Fruit fly (Drosophila melanogaster) whole organism, embryonic: ENCODE data around the gene CG7295.

ENCODE experiments used
- Atf3 ChIP-seq: fragments of 200-800 bp; sonication (Bioruptor generic); optimal IDR thresholded peaks from 3 replicates; lab custom pipeline; 2016; ENCODE audit warnings: missing biosample characterization, missing genetic modification characterization
- Bgb ChIP-seq: fragments of 200-800 bp; sonication (Bioruptor generic); IDR thresholded peaks from 2 replicates; pipeline ENCODE4 v1.3.6; 2022; ENCODE audit warnings: missing biosample characterization, missing genetic modification characterization; ENCODE audit not compliant: partially characterized antibody
- CG10431 ChIP-seq: fragments of 200-800 bp; sonication (Bioruptor generic); optimal IDR thresholded peaks from 3 replicates; lab custom pipeline; 2018; ENCODE audit warnings: missing biosample characterization, mild to moderate bottlenecking, missing genetic modification characterization
- CG10565 ChIP-seq: fragments of 200-800 bp; sonication (Bioruptor generic); optimal IDR thresholded peaks from 3 replicates; lab custom pipeline; 2016; ENCODE audit warnings: missing biosample characterization, mild to moderate bottlenecking, missing genetic modification characterization
- CG11085 ChIP-seq: fragments of 200-800 bp; sonication (Bioruptor generic); IDR thresholded peaks from 2 replicates; pipeline ENCODE4 v1.3.6; 2022; ENCODE audit warnings: missing biosample characterization, missing genetic modification characterization
- CG12104 ChIP-seq: fragments of 200-800 bp; sonication (Bioruptor generic); optimal IDR thresholded peaks from 3 replicates; lab custom pipeline; 2016; ENCODE audit warnings: missing biosample characterization, missing genetic modification characterization
- CG13775 ChIP-seq: fragments of 200-800 bp; sonication (Bioruptor generic); optimal IDR thresholded peaks from 3 replicates; lab custom pipeline; 2017; ENCODE audit warnings: missing biosample characterization, mild to moderate bottlenecking, missing genetic modification characterization
- CG15011 ChIP-seq: fragments of 200-800 bp; sonication (Bioruptor generic); optimal IDR thresholded peaks from 3 replicates; lab custom pipeline; 2018; ENCODE audit warnings: missing biosample characterization, mild to moderate bottlenecking, missing genetic modification characterization
- CG1602 ChIP-seq: fragments of 200-800 bp; sonication (Bioruptor generic); optimal IDR thresholded peaks from 3 replicates; lab custom pipeline; 2016; ENCODE audit warnings: missing biosample characterization, missing genetic modification characterization
- CG16813 ChIP-seq: fragments of 200-800 bp; sonication (Bioruptor generic); IDR thresholded peaks from 3 replicates; pipeline ENCODE4 v1.3.6; 2022; ENCODE audit warnings: missing biosample characterization, missing genetic modification characterization; ENCODE audit not compliant: partially characterized antibody
- CG17568 ChIP-seq: fragments of 200-800 bp; sonication (Bioruptor generic); optimal IDR thresholded peaks from 2 replicates; lab custom pipeline; 2018; ENCODE audit warnings: missing biosample characterization, mild to moderate bottlenecking, missing genetic modification characterization, moderate library complexity
- CG17612 ChIP-seq: fragments of 200-800 bp; sonication (Bioruptor generic); IDR thresholded peaks from 2 replicates; pipeline ENCODE4 v1.3.6; 2022; ENCODE audit warnings: missing biosample characterization, missing genetic modification characterization
- CG17912 ChIP-seq: fragments of 200-800 bp; sonication (Bioruptor generic); optimal IDR thresholded peaks from 2 replicates; lab custom pipeline; 2018; ENCODE audit warnings: missing biosample characterization, mild to moderate bottlenecking, missing genetic modification characterization
- CG30431 ChIP-seq: fragments of 200-800 bp; sonication (Bioruptor generic); optimal IDR thresholded peaks from 2 replicates; lab custom pipeline; 2017; ENCODE audit warnings: missing biosample characterization, missing genetic modification characterization
- CG31388 ChIP-seq: fragments of 200-800 bp; sonication (Bioruptor generic); optimal IDR thresholded peaks from 2 replicates; lab custom pipeline; 2016; ENCODE audit warnings: missing biosample characterization, missing genetic modification characterization
- CG34376 ChIP-seq: fragments of 200-800 bp; sonication (Bioruptor generic); optimal IDR thresholded peaks from 2 replicates; lab custom pipeline; 2018; ENCODE audit warnings: missing biosample characterization, mild to moderate bottlenecking, missing genetic modification characterization
- CG42726 ChIP-seq: fragments of 200-800 bp; sonication (Bioruptor generic); IDR thresholded peaks from 2 replicates; pipeline ENCODE4 v1.3.6; 2022; ENCODE audit warnings: missing biosample characterization, missing genetic modification characterization; ENCODE audit not compliant: partially characterized antibody
- CG4854 ChIP-seq: fragments of 200-800 bp; sonication (Bioruptor generic); optimal IDR thresholded peaks from 2 replicates; lab custom pipeline; 2016; ENCODE audit warnings: missing biosample characterization, missing genetic modification characterization, inconsistent platforms
- CG6791 ChIP-seq: fragments of 200-800 bp; sonication (Bioruptor generic); IDR thresholded peaks from 3 replicates; pipeline ENCODE4 v1.3.6; 2022; ENCODE audit warnings: missing biosample characterization, missing genetic modification characterization; ENCODE audit not compliant: partially characterized antibody
- CG6854 ChIP-seq: fragments of 200-800 bp; sonication (Bioruptor generic); optimal IDR thresholded peaks from 3 replicates; lab custom pipeline; 2017; ENCODE audit warnings: missing biosample characterization, mild to moderate bottlenecking, missing genetic modification characterization
- CG7987 ChIP-seq: fragments of 200-800 bp; sonication (Bioruptor generic); optimal IDR thresholded peaks from 2 replicates; lab custom pipeline; 2018; ENCODE audit warnings: missing biosample characterization, mild to moderate bottlenecking, missing genetic modification characterization, moderate library complexity
- CG8089 ChIP-seq: fragments of 200-800 bp; sonication (Bioruptor generic); optimal IDR thresholded peaks from 3 replicates; lab custom pipeline; 2016; ENCODE audit warnings: missing biosample characterization, missing genetic modification characterization
- CG8478 ChIP-seq: fragments of >200 bp; optimal IDR thresholded peaks from 2 replicates; lab custom pipeline; 2018
- CrebB ChIP-seq: fragments of 200-800 bp; sonication (Bioruptor generic); optimal IDR thresholded peaks from 3 replicates; lab custom pipeline; 2018; ENCODE audit warnings: missing biosample characterization, mild to moderate bottlenecking, missing genetic modification characterization
- D ChIP-seq, 2 experiments: fragments of 200-800 bp in 1 of 2; fragments of >200 bp in 1 of 2; sonication (Bioruptor generic) in 1 of 2; optimal IDR thresholded peaks; 2 replicates in 1 of 2; 3 replicates in 1 of 2; lab custom pipeline; 2017; ENCODE audit warnings: mild to moderate bottlenecking in 1 of 2, missing biosample characterization in 1 of 2, missing genetic modification characterization in 1 of 2, missing genetic modification reagents in 1 of 2
- Dad ChIP-seq: fragments of 200-800 bp; sonication (Bioruptor generic); optimal IDR thresholded peaks from 3 replicates; lab custom pipeline; 2016; ENCODE audit warnings: missing biosample characterization, missing genetic modification characterization
- Dbx ChIP-seq: fragments of 200-800 bp; sonication (Bioruptor generic); IDR thresholded peaks from 3 replicates; pipeline ENCODE4 v1.3.6; 2022; ENCODE audit warnings: missing biosample characterization, missing genetic modification characterization
- Dip3 ChIP-seq: fragments of 200-800 bp; sonication (Bioruptor generic); optimal IDR thresholded peaks from 3 replicates; lab custom pipeline; 2016; ENCODE audit warnings: missing biosample characterization, missing genetic modification characterization
- E2f1 ChIP-seq: fragments of 200-800 bp; sonication (Bioruptor generic); IDR thresholded peaks from 2 replicates; pipeline ENCODE4 v1.3.6; 2022; ENCODE audit warnings: missing biosample characterization, missing genetic modification characterization
- Gug ChIP-seq: fragments of 200-800 bp; sonication (Bioruptor generic); IDR thresholded peaks from 4 replicates; pipeline ENCODE4 v1.3.6; 2022; ENCODE audit warnings: missing biosample characterization, missing genetic modification characterization
- Hmr ChIP-seq: fragments of 200-800 bp; sonication (Bioruptor generic); optimal IDR thresholded peaks from 3 replicates; lab custom pipeline; 2017; ENCODE audit warnings: mild to moderate bottlenecking, missing biosample characterization, missing genetic modification reagents, missing genetic modification characterization
- Myb ChIP-seq: fragments of 200-800 bp; sonication (Bioruptor generic); optimal IDR thresholded peaks from 2 replicates; lab custom pipeline; 2016; ENCODE audit warnings: missing biosample characterization, missing genetic modification characterization
- Nf-YA ChIP-seq: fragments of 200-800 bp; sonication (Bioruptor generic); IDR thresholded peaks from 2 replicates; pipeline ENCODE4 v1.3.6; 2022; ENCODE audit warnings: missing biosample characterization, missing genetic modification characterization
- Side ChIP-seq: fragments of 200-800 bp; sonication (Bioruptor generic); optimal IDR thresholded peaks from 2 replicates; lab custom pipeline; 2016; ENCODE audit warnings: missing biosample characterization, missing genetic modification characterization
- Sry-β ChIP-seq: fragments of 200-800 bp; sonication (Bioruptor generic); optimal IDR thresholded peaks from 2 replicates; lab custom pipeline; 2018; ENCODE audit warnings: missing biosample characterization, mild to moderate bottlenecking, missing genetic modification characterization, moderate library complexity
- Sry-δ ChIP-seq: fragments of 200-800 bp; sonication (Bioruptor generic); optimal IDR thresholded peaks from 2 replicates; lab custom pipeline; 2016; ENCODE audit warnings: missing biosample characterization, missing genetic modification characterization
- Stat92E ChIP-seq, 3 experiments: fragments of >200 bp in 2 of 3; fragments of 200-800 bp in 1 of 3; sonication (Bioruptor generic) in 1 of 3; optimal IDR thresholded peaks; 2 replicates each; lab custom pipeline; 2017 to 2019; ENCODE audit warnings: missing biosample characterization in 3 of 3, missing genetic modification characterization in 3 of 3, mild to moderate bottlenecking in 1 of 3, moderate library complexity in 1 of 3
- TFAM ChIP-seq: fragments of 200-800 bp; sonication (Bioruptor generic); optimal IDR thresholded peaks from 2 replicates; lab custom pipeline; 2017; ENCODE audit warnings: missing biosample characterization, missing genetic modification characterization, inconsistent platforms
- Xbp1 ChIP-seq: fragments of 200-800 bp; sonication (Bioruptor generic); optimal IDR thresholded peaks from 3 replicates; lab custom pipeline; 2016; ENCODE audit warnings: missing biosample characterization, mild to moderate bottlenecking, missing genetic modification characterization
- bcd ChIP-seq: fragments of 200-800 bp; sonication (Bioruptor generic); optimal IDR thresholded peaks from 2 replicates; lab custom pipeline; 2017; ENCODE audit warnings: missing biosample characterization, mild to moderate bottlenecking, missing genetic modification characterization
- bigmax ChIP-seq: fragments of 200-800 bp; sonication (Bioruptor generic); optimal IDR thresholded peaks from 2 replicates; lab custom pipeline; 2018; ENCODE audit warnings: missing biosample characterization, mild to moderate bottlenecking, missing genetic modification characterization
- emc ChIP-seq: fragments of 200-800 bp; sonication (Bioruptor generic); optimal IDR thresholded peaks from 2 replicates; lab custom pipeline; 2016; ENCODE audit warnings: missing biosample characterization, missing genetic modification characterization
- esg ChIP-seq: fragments of 200-800 bp; sonication (Bioruptor generic); conservative IDR thresholded peaks from 2 replicates; pipeline ENCODE4 v1.3.6; 2022; ENCODE audit warnings: missing biosample characterization, missing genetic modification characterization
- eyg ChIP-seq: fragments of 200-800 bp; sonication (Bioruptor generic); optimal IDR thresholded peaks from 3 replicates; lab custom pipeline; 2016; ENCODE audit warnings: missing biosample characterization, missing genetic modification characterization
- gro ChIP-seq: fragments of 200-800 bp; sonication (Bioruptor generic); optimal IDR thresholded peaks from 2 replicates; lab custom pipeline; 2016; ENCODE audit warnings: missing biosample characterization, missing genetic modification characterization
- hkb ChIP-seq, 2 experiments: fragments of 200-800 bp in 1 of 2; fragments of >200 bp in 1 of 2; sonication (Bioruptor generic) in 1 of 2; IDR thresholded peaks in 1 of 2; optimal IDR thresholded peaks in 1 of 2; 2 replicates each; pipeline versions ENCODE4 v1.3.6 to Lab custom; 2017 to 2022; ENCODE audit warnings: missing biosample characterization in 1 of 2, missing genetic modification characterization in 1 of 2
- jigr1 ChIP-seq: fragments of 200-800 bp; sonication (Bioruptor generic); IDR thresholded peaks from 3 replicates; pipeline ENCODE4 v1.3.6; 2022; ENCODE audit warnings: missing biosample characterization, missing genetic modification characterization
- otp ChIP-seq: fragments of 200-800 bp; sonication (Bioruptor generic); IDR thresholded peaks from 3 replicates; pipeline ENCODE4, ENCODE4 v1.3.6; 2022; ENCODE audit warnings: missing biosample characterization, missing genetic modification characterization
- p53 ChIP-seq: fragments of 200-800 bp; sonication (Bioruptor generic); optimal IDR thresholded peaks from 2 replicates; lab custom pipeline; 2016; ENCODE audit warnings: missing biosample characterization, missing genetic modification characterization
- sima ChIP-seq: fragments of 200-800 bp; sonication (Bioruptor generic); optimal IDR thresholded peaks from 2 replicates; lab custom pipeline; 2016; ENCODE audit warnings: missing biosample characterization, missing genetic modification characterization
- so ChIP-seq: fragments of 200-800 bp; sonication (Bioruptor generic); IDR thresholded peaks from 3 replicates; pipeline ENCODE4 v1.3.6; 2022; ENCODE audit warnings: missing biosample characterization, missing genetic modification characterization

The CG7295 gene

DNA sequence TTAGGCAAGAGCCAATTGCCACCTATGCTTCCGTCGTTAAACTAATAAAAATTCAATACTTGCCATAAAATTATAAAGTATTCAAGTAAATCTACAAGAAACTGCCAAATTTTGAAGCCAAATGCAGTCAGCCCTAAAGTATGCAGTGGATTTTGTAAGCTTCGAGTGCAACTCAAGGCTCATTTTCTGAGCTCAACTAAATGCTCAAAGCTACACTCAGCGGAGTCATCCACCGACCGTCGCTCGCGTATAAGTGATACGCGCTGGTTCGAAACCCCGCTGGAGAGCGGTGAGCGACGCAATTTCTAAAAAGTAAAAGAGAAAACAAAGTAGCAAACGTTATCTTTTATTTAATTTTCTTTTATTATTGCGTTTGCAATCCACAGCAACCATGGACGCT, 40.1 kb downstream of the CG7295 start (continued):
- TF ChIP-seq hkb (optimal IDR thresholded peaks at IDR 0.05; lab: Kevin White, UChicago): peak; percentile 18
- no peak for TF ChIP-seq hkb (GFP tag; IDR thresholded peaks at IDR 0.05; lab: Robert Waterston, UW)
- TF ChIP-seq CG10431 (GFP tag; lab: Kevin White, UChicago): no peak
- TF ChIP-seq emc (GFP tag; lab: Kevin White, UChicago): no peak
- no peak for TF ChIP-seq CG8089 (GFP tag; lab: Kevin White, UChicago)
- no peak for TF ChIP-seq Dad (GFP tag; lab: Kevin White, UChicago)
- no peak for TF ChIP-seq CG31388 (GFP tag; lab: Kevin White, UChicago)
- no peak for TF ChIP-seq CG42726 (GFP tag; lab: Robert Waterston, UW)
- TF ChIP-seq Dip3: no peak
- TF ChIP-seq otp (GFP tag; lab: Robert Waterston, UW): no peak
- no peak for TF ChIP-seq Atf3 (GFP tag; lab: Kevin White, UChicago)
- no peak for TF ChIP-seq Nf-YA (GFP tag; lab: Robert Waterston, UW)
- no peak for TF ChIP-seq bigmax (GFP tag; lab: Kevin White, UChicago)
- no peak for TF ChIP-seq D (optimal IDR thresholded peaks at IDR 0.05; lab: Kevin White, UChicago)
- TF ChIP-seq D (GFP tag; optimal IDR thresholded peaks at IDR 0.05; lab: Kevin White, UChicago): no peak
- no peak for TF ChIP-seq Hmr
- TF ChIP-seq Gug (GFP tag; lab: Robert Waterston, UW): no peak
- no peak for TF ChIP-seq so (GFP tag; lab: Robert Waterston, UW)
- TF ChIP-seq CG16813 (GFP tag; lab: Robert Waterston, UW): no peak
- TF ChIP-seq CG17568 (GFP tag; lab: Kevin White, UChicago): no peak
- no peak for TF ChIP-seq p53 (GFP tag; lab: Kevin White, UChicago)
- TF ChIP-seq Sry-β (GFP tag; lab: Kevin White, UChicago): no peak
- no peak for TF ChIP-seq CG7987 (GFP tag; lab: Kevin White, UChicago)
- TF ChIP-seq sima (GFP tag; lab: Kevin White, UChicago): no peak
- TF ChIP-seq eyg (GFP tag; lab: Kevin White, UChicago): no peak
- no peak for TF ChIP-seq Side (GFP tag; lab: Kevin White, UChicago)
- TF ChIP-seq esg (GFP tag; lab: Robert Waterston, UW): no peak
- no peak for TF ChIP-seq CG17612 (GFP tag; lab: Robert Waterston, UW)
- no peak for TF ChIP-seq CG10565 (GFP tag; lab: Kevin White, UChicago)
- no peak for TF ChIP-seq Sry-δ (GFP tag; lab: Kevin White, UChicago)
- no peak for TF ChIP-seq gro (GFP tag; lab: Kevin White, UChicago)
- no peak for TF ChIP-seq CG1602 (GFP tag; lab: Kevin White, UChicago)
- TF ChIP-seq CG12104 (GFP tag; lab: Kevin White, UChicago): no peak
- no peak for TF ChIP-seq CG34376 (GFP tag; lab: Kevin White, UChicago)
- TF ChIP-seq CG6854 (GFP tag; lab: Kevin White, UChicago): no peak
- no peak for TF ChIP-seq Dbx
- TF ChIP-seq Bgb (GFP tag; lab: Robert Waterston, UW): peak; percentile 36; the same call in 1 of the 2 replicates
- no peak for TF ChIP-seq jigr1
- no peak for TF ChIP-seq CrebB
- TF ChIP-seq CG6791 (GFP tag; lab: Robert Waterston, UW): peak; percentile 56; the same call in 2 of the 3 replicates
- no peak for TF ChIP-seq CG15011
- TF ChIP-seq TFAM (GFP tag; lab: Kevin White, UChicago): no peak
- no peak for TF ChIP-seq Stat92E (GFP tag; optimal IDR thresholded peaks at IDR 0.05; lab: Kevin White, UChicago)
- TF ChIP-seq E2f1 (GFP tag; lab: Robert Waterston, UW): no peak
- no peak for TF ChIP-seq bcd (GFP tag; lab: Kevin White, UChicago)
- TF ChIP-seq CG30431 (GFP tag; lab: Kevin White, UChicago): no peak
- no peak for TF ChIP-seq CG8478 (lab: Kevin White, UChicago)
- TF ChIP-seq CG4854 (GFP tag; lab: Kevin White, UChicago): no peak
- TF ChIP-seq Myb (GFP tag; lab: Kevin White, UChicago): peak; percentile 31
- TF ChIP-seq CG17912: no peak
- no peak for TF ChIP-seq CG11085
- TF ChIP-seq CG13775 (GFP tag; lab: Kevin White, UChicago): no peak
- no peak for TF ChIP-seq Xbp1 (GFP tag; lab: Kevin White, UChicago)
